Fruit fly (Drosophila melanogaster): ENCODE measurements around the gene CG43689.

CG43689 gene

DNA sequence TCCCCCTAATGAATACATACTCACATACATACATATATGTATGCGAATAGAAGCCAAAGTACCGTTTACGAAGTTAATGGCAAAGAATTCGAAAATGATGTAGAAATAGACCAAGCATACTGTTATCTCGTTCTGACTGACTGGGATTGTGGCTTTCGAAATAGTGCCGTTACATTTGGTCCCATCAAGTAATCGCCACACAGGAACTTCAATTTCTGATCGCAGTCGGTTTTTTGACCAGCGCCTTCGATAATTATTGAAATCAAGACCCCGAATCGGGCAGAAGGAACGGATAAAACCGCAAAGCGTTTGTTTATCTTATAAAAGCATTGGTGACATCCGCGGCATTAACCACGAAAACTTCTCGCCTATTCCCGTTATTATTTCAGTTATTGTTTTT lies 44.0 kb downstream of the CG43689 start:
- TF ChIP-seq fd96Ca (GFP tag; IDR thresholded peaks at IDR 0.05) = no peak
- no peak for TF ChIP-seq CG9948 (tag; optimal IDR thresholded peaks at IDR 0.05)
- TF ChIP-seq CG14655 (GFP tag; optimal IDR thresholded peaks at IDR 0.05) = no peak
- no peak for TF ChIP-seq CG32121 (GFP tag; IDR thresholded peaks at IDR 0.05)
- no peak for TF ChIP-seq CG4496 (GFP tag; IDR thresholded peaks at IDR 0.05)
- TF ChIP-seq CG10348 (GFP tag; IDR thresholded peaks at IDR 0.05) = no peak
- TF ChIP-seq gl (tag; optimal IDR thresholded peaks at IDR 0.05) = no peak

DNA sequence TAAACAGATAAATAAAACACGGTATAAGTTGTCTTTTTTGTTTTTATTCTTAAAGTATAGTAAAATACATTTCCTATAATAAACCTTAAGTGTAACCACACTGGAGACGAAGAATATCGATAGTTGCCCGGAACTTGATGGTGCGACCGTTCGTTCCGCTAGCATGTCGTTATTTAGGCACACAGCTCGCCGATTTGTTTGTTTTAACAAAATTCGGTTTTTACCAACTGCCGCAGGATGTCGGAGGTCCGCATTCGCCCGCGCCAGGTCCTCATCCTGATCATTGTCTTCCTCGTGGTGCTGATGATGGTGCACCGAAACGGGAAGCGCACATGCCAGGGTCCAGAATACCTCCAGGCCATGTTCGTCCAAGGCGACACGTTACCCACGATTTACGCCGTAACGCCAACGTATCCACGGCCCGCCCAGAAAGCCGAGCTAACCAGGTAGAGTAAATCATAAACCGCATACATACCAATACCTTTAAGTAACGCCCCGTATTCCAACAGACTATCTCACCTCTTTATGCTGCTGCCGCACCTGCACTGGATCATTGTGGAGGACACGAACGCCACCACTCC lies 55.6 kb downstream of the CG43689 start, which contains the start of gene GlcAT-I:
Gene GlcAT-I (plus strand): TSS at position 163 of the 581 bp plus-strand sequence.
- no peak for TF ChIP-seq Snoo (tag; optimal IDR thresholded peaks at IDR 0.05)
- TF ChIP-seq rn (GFP tag; IDR thresholded peaks at IDR 0.05) = no peak
- no peak for TF ChIP-seq CG8159 (tag; optimal IDR thresholded peaks at IDR 0.05)
- no peak for TF ChIP-seq CG12605 (GFP tag; IDR thresholded peaks at IDR 0.05)
- no peak for TF ChIP-seq CG10348 (GFP tag; IDR thresholded peaks at IDR 0.05)

DNA sequence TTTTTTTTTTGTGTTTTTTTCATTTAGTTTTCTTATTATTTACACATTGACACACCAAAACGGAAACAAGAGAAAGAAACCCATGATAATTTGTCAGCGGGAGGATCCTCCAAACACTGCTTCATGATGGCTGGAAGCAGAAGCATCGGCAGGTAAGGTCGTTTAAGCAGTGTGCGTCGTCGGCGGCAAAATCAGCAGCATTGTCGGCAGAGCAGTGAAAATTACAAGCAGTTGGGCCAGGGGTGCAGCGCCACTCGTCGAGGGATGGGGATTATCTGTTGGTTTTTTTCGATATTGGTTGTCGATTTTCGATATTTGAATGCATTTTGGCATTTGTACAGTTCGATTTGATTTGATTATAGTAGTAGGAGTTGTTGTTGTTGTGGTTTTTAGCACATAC lies 63.5 kb downstream of the CG43689 start:
- TF ChIP-seq CG32121 (GFP tag; IDR thresholded peaks at IDR 0.05) (no peak), CG14655 (GFP tag; optimal IDR thresholded peaks at IDR 0.05) (no peak), CG12605 (GFP tag; IDR thresholded peaks at IDR 0.05) (no peak), fd96Ca (GFP tag; IDR thresholded peaks at IDR 0.05) (no peak), Snoo (tag; optimal IDR thresholded peaks at IDR 0.05) (no peak), D1 (tag; optimal IDR thresholded peaks at IDR 0.05) (no peak), Ets98B (GFP tag; IDR thresholded peaks at IDR 0.05) (no peak), CG4496 (GFP tag; IDR thresholded peaks at IDR 0.05) (no peak), CG10348 (GFP tag; IDR thresholded peaks at IDR 0.05) (no peak), CG9948 (tag; optimal IDR thresholded peaks at IDR 0.05) (no peak), CG15710 (tag; optimal IDR thresholded peaks at IDR 0.05) (no peak), CG13204 (GFP tag; optimal IDR thresholded peaks at IDR 0.05) (no peak), CG8159 (tag; optimal IDR thresholded peaks at IDR 0.05) (no peak), CG8301 (tag; optimal IDR thresholded peaks at IDR 0.05) (no peak), Pif1A (GFP tag; optimal IDR thresholded peaks at IDR 0.05) (no peak), Pif1B (GFP tag; optimal IDR thresholded peaks at IDR 0.05) (no peak), EcR (GFP tag; optimal IDR thresholded peaks at IDR 0.05) (no peak), CG34367 (tag; optimal IDR thresholded peaks at IDR 0.05) (no peak), CG17806 (tag; optimal IDR thresholded peaks at IDR 0.05) (no peak), gl (tag; optimal IDR thresholded peaks at IDR 0.05) (no peak)

Measured in whole organism, pupa.